Fruit fly (Drosophila melanogaster) whole organism, prepupa: ENCODE data around the gene CG8927.

Source experiments
- Blimp-1 ChIP-seq: fragments of 200-800 bp; sonication (Bioruptor generic); optimal IDR thresholded peaks from 3 replicates; lab custom pipeline; 2017; ENCODE audit warnings: missing biosample characterization, missing genetic modification characterization, mild to moderate bottlenecking, moderate library complexity, missing genetic modification reagents
- CG10669 ChIP-seq: fragments of 200-800 bp; sonication (Bioruptor generic); optimal IDR thresholded peaks from 3 replicates; lab custom pipeline; 2018; ENCODE audit warnings: missing biosample characterization, mild to moderate bottlenecking, missing genetic modification characterization, moderate library complexity
- CG11294 ChIP-seq: fragments of 200-800 bp; sonication (Bioruptor generic); IDR thresholded peaks from 2 replicates; pipeline ENCODE4 v1.3.6; 2022; ENCODE audit warnings: missing biosample characterization, missing genetic modification characterization
- CG11762 ChIP-seq: fragments of 200-800 bp; sonication (Bioruptor generic); optimal IDR thresholded peaks from 3 replicates; lab custom pipeline; 2016; ENCODE audit warnings: missing biosample characterization, missing genetic modification characterization; ENCODE audit not compliant: insufficient read depth
- CG11902 ChIP-seq: fragments of 200-800 bp; sonication (Bioruptor generic); optimal IDR thresholded peaks from 3 replicates; lab custom pipeline; 2016; ENCODE audit warnings: missing biosample characterization, missing genetic modification characterization
- CG15336 ChIP-seq: fragments of 200-800 bp; sonication (Bioruptor generic); IDR thresholded peaks from 2 replicates; pipeline ENCODE4 v1.3.6; 2022; ENCODE audit warnings: missing biosample characterization, missing genetic modification characterization
- CG1621 ChIP-seq: fragments of 200-800 bp; sonication (Bioruptor generic); optimal IDR thresholded peaks from 3 replicates; lab custom pipeline; 2018; ENCODE audit warnings: missing biosample characterization, mild to moderate bottlenecking, missing genetic modification characterization
- CG31627 ChIP-seq: fragments of 200-800 bp; sonication (Bioruptor generic); optimal IDR thresholded peaks from 3 replicates; lab custom pipeline; 2016; ENCODE audit warnings: missing biosample characterization, missing genetic modification characterization
- CG32006 ChIP-seq: fragments of 200-800 bp; sonication (Bioruptor generic); optimal IDR thresholded peaks from 3 replicates; lab custom pipeline; 2017; ENCODE audit warnings: missing biosample characterization, mild to moderate bottlenecking, missing genetic modification characterization
- CG34406 ChIP-seq: fragments of 200-800 bp; sonication (Bioruptor generic); optimal IDR thresholded peaks from 3 replicates; lab custom pipeline; 2016; ENCODE audit warnings: missing biosample characterization, missing genetic modification characterization
- CG3919 ChIP-seq: fragments of 200-800 bp; sonication (Bioruptor generic); optimal IDR thresholded peaks from 3 replicates; lab custom pipeline; 2016; ENCODE audit warnings: missing biosample characterization, missing genetic modification characterization
- CG6163 ChIP-seq: fragments of 200-800 bp; sonication (Bioruptor generic); IDR thresholded peaks from 3 replicates; pipeline ENCODE4 v1.3.6; 2022; ENCODE audit warnings: missing biosample characterization, missing genetic modification characterization
- CG6808 ChIP-seq: fragments of 200-800 bp; sonication (Bioruptor generic); optimal IDR thresholded peaks from 3 replicates; lab custom pipeline; 2017; ENCODE audit warnings: missing biosample characterization, missing genetic modification characterization, mild to moderate bottlenecking, moderate library complexity, missing genetic modification reagents
- CG6854 ChIP-seq: fragments of 200-800 bp; sonication (Bioruptor generic); optimal IDR thresholded peaks from 2 replicates; lab custom pipeline; 2017; ENCODE audit warnings: missing biosample characterization, mild to moderate bottlenecking, missing genetic modification characterization
- CG7368 ChIP-seq: fragments of 200-800 bp; sonication (Bioruptor generic); optimal IDR thresholded peaks from 3 replicates; lab custom pipeline; 2016; ENCODE audit warnings: missing biosample characterization, missing genetic modification characterization
- CG8119 ChIP-seq: fragments of 200-800 bp; sonication (Bioruptor generic); IDR thresholded peaks from 3 replicates; pipeline ENCODE4 v1.3.6; 2022; ENCODE audit warnings: missing biosample characterization, missing genetic modification characterization
- CG8319 ChIP-seq: fragments of 200-800 bp; sonication (Bioruptor generic); optimal IDR thresholded peaks from 3 replicates; lab custom pipeline; 2016; ENCODE audit warnings: missing biosample characterization, missing genetic modification characterization
- CG8632 ChIP-seq: fragments of 200-800 bp; sonication (Bioruptor generic); optimal IDR thresholded peaks from 3 replicates; lab custom pipeline; 2016; ENCODE audit warnings: missing biosample characterization, missing genetic modification characterization
- CG9139 ChIP-seq: fragments of 200-800 bp; sonication (Bioruptor generic); optimal IDR thresholded peaks from 3 replicates; lab custom pipeline; 2017; ENCODE audit warnings: missing biosample characterization, mild to moderate bottlenecking, missing genetic modification characterization
- Eip75B ChIP-seq: fragments of 200-800 bp; sonication (Bioruptor generic); optimal IDR thresholded peaks from 3 replicates; lab custom pipeline; 2016; ENCODE audit warnings: missing biosample characterization, missing genetic modification characterization
- Eip78C ChIP-seq: fragments of 200-800 bp; sonication (Bioruptor generic); peaks from one replicate; lab custom pipeline; 2016; ENCODE audit warnings: missing biosample characterization, missing genetic modification characterization
- Eip93F ChIP-seq: fragments of 200-800 bp; sonication (Bioruptor generic); optimal IDR thresholded peaks from 2 replicates; lab custom pipeline; 2016; ENCODE audit warnings: missing biosample characterization, mild to moderate bottlenecking, missing genetic modification characterization
- Ets21C ChIP-seq: fragments of 200-800 bp; sonication (Bioruptor generic); optimal IDR thresholded peaks from 3 replicates; lab custom pipeline; 2016; ENCODE audit warnings: missing biosample characterization, missing genetic modification characterization
- Ets96B ChIP-seq: fragments of 200-800 bp; optimal IDR thresholded peaks from 2 replicates; lab custom pipeline; 2019; ENCODE audit warnings: missing biosample characterization, mild to moderate bottlenecking, missing genetic modification characterization, moderate library complexity
- Gug ChIP-seq: fragments of 200-800 bp; sonication (Bioruptor generic); IDR thresholded peaks from 2 replicates; pipeline ENCODE4 v1.3.6; 2022; ENCODE audit warnings: missing biosample characterization, missing genetic modification characterization
- Hr38 ChIP-seq: sonication (Bioruptor generic); optimal IDR thresholded peaks from 2 replicates; lab custom pipeline; 2016; ENCODE audit warnings: missing biosample characterization, missing genetic modification characterization
- Hr4 ChIP-seq: fragments of 200-800 bp; sonication (Bioruptor generic); optimal IDR thresholded peaks from 3 replicates; lab custom pipeline; 2016; ENCODE audit warnings: missing biosample characterization, missing genetic modification characterization
- Lpt ChIP-seq: fragments of 200-800 bp; sonication (Bioruptor generic); optimal IDR thresholded peaks from 3 replicates; lab custom pipeline; 2016; ENCODE audit warnings: missing biosample characterization, missing genetic modification characterization
- Met ChIP-seq: fragments of 200-800 bp; sonication (Bioruptor generic); optimal IDR thresholded peaks from 3 replicates; lab custom pipeline; 2016; ENCODE audit warnings: missing biosample characterization, missing genetic modification characterization
- OdsH ChIP-seq: fragments of 200-800 bp; sonication (Bioruptor generic); optimal IDR thresholded peaks from 3 replicates; lab custom pipeline; 2016; ENCODE audit warnings: missing biosample characterization, missing genetic modification characterization
- Smox ChIP-seq: fragments of 200-800 bp; sonication (Bioruptor generic); optimal IDR thresholded peaks from 3 replicates; lab custom pipeline; 2016; ENCODE audit warnings: missing biosample characterization, missing genetic modification characterization
- Sox102F ChIP-seq: fragments of 200-800 bp; sonication (Bioruptor generic); optimal IDR thresholded peaks from 2 replicates; lab custom pipeline; 2016; ENCODE audit warnings: missing biosample characterization, mild to moderate bottlenecking, missing genetic modification characterization
- achi ChIP-seq: fragments of 200-800 bp; sonication (Bioruptor generic); optimal IDR thresholded peaks from 3 replicates; lab custom pipeline; 2016; ENCODE audit warnings: missing biosample characterization, missing genetic modification characterization
- acj6 ChIP-seq: fragments of 200-800 bp; sonication (Bioruptor generic); optimal IDR thresholded peaks from 3 replicates; lab custom pipeline; 2016; ENCODE audit warnings: missing biosample characterization, missing genetic modification characterization
- cyc ChIP-seq: fragments of 200-800 bp; sonication (Bioruptor generic); optimal IDR thresholded peaks from 3 replicates; lab custom pipeline; 2016; ENCODE audit warnings: missing biosample characterization, missing genetic modification characterization
- dsx ChIP-seq: fragments of 200-800 bp; optimal IDR thresholded peaks from 3 replicates; lab custom pipeline; 2019; ENCODE audit warnings: missing biosample characterization, mild to moderate bottlenecking, missing genetic modification characterization, moderate library complexity; ENCODE audit not compliant: poor library complexity, severe bottlenecking
- eg ChIP-seq: fragments of 200-800 bp; sonication (Bioruptor generic); IDR thresholded peaks from 3 replicates; pipeline ENCODE4 v1.3.6; 2022; ENCODE audit warnings: missing biosample characterization, missing genetic modification characterization
- fd59A ChIP-seq: fragments of 200-800 bp; sonication (Bioruptor generic); optimal IDR thresholded peaks from 2 replicates; lab custom pipeline; 2017; ENCODE audit warnings: missing biosample characterization, mild to moderate bottlenecking, missing genetic modification characterization, missing genetic modification reagents
- fkh ChIP-seq: fragments of 200-800 bp; sonication (Bioruptor generic); optimal IDR thresholded peaks from 3 replicates; lab custom pipeline; 2017; ENCODE audit warnings: missing biosample characterization, mild to moderate bottlenecking, missing genetic modification characterization, moderate library complexity
- lz ChIP-seq: fragments of 200-800 bp; sonication (Bioruptor generic); optimal IDR thresholded peaks from 3 replicates; lab custom pipeline; 2016; ENCODE audit warnings: missing biosample characterization, missing genetic modification characterization
- net ChIP-seq: fragments of 200-800 bp; sonication (Bioruptor generic); optimal IDR thresholded peaks from 3 replicates; lab custom pipeline; 2016; ENCODE audit warnings: missing biosample characterization, missing genetic modification characterization
- pdm3 ChIP-seq: fragments of 200-800 bp; sonication (Bioruptor generic); optimal IDR thresholded peaks from 3 replicates; lab custom pipeline; 2016; ENCODE audit warnings: missing biosample characterization, missing genetic modification characterization
- salr ChIP-seq, 2 experiments: fragments of 200-800 bp; sonication (Bioruptor generic); optimal IDR thresholded peaks; 3 replicates each; lab custom pipeline; 2016 to 2018; ENCODE audit warnings: missing biosample characterization in 2 of 2, missing genetic modification characterization in 2 of 2, mild to moderate bottlenecking in 1 of 2
- ss ChIP-seq, 2 experiments: fragments of 200-800 bp; sonication (Bioruptor generic); optimal IDR thresholded peaks; 2 replicates in 1 of 2; 3 replicates in 1 of 2; lab custom pipeline; 2017 to 2018; ENCODE audit warnings: mild to moderate bottlenecking in 2 of 2, missing biosample characterization in 2 of 2, missing genetic modification characterization in 2 of 2, moderate library complexity in 1 of 2
- svp ChIP-seq: fragments of 200-800 bp; sonication (Bioruptor generic); peaks from one replicate; lab custom pipeline; 2016; ENCODE audit warnings: missing biosample characterization, missing genetic modification characterization
- topi ChIP-seq: fragments of 200-800 bp; sonication (Bioruptor generic); optimal IDR thresholded peaks from 3 replicates; lab custom pipeline; 2016; ENCODE audit warnings: missing biosample characterization, missing genetic modification characterization
- vri ChIP-seq: fragments of 200-800 bp; sonication (Bioruptor generic); optimal IDR thresholded peaks from 3 replicates; lab custom pipeline; 2016; ENCODE audit warnings: missing biosample characterization, mild to moderate bottlenecking, missing genetic modification characterization

The CG8927 gene

dm6 chr3R:16203025-16203421 lies 22.2 kb downstream of the CG8927 start, which contains the start of the genes CG6126 and CG31287:
CG6126 (minus strand) TSS chr3R:16203083.
CG31287 (plus strand) TSS chr3R:16203371.
- 0 out of 2 replicates have a peak, but pooled peaks have one; percentile 16 for TF ChIP-seq CG15336
- no peak for TF ChIP-seq CG8632 (GFP tag; lab: Kevin White, UChicago)
- no peak for TF ChIP-seq OdsH (GFP tag; lab: Kevin White, UChicago)
- no peak for TF ChIP-seq fkh (GFP tag; lab: Kevin White, UChicago)
- peak; percentile 7 for TF ChIP-seq CG1621
- no peak for TF ChIP-seq svp (GFP tag; lab: Kevin White, UChicago)
- TF ChIP-seq net (GFP tag; lab: Kevin White, UChicago) = no peak
- no peak for TF ChIP-seq achi (GFP tag; lab: Kevin White, UChicago)
- no peak for TF ChIP-seq lz (GFP tag; lab: Kevin White, UChicago)
- 0 out of 3 replicates have a peak, but pooled peaks have one; percentile 19 for TF ChIP-seq CG8119 (GFP tag; lab: Robert Waterston, UW)
- no peak for TF ChIP-seq Met
- TF ChIP-seq CG6854 (GFP tag; lab: Kevin White, UChicago) = peak; percentile 34
- peak; percentile 88 for TF ChIP-seq CG8319 (GFP tag; lab: Kevin White, UChicago)
- no peak for TF ChIP-seq Smox (GFP tag; lab: Kevin White, UChicago)
- no peak for TF ChIP-seq cyc (GFP tag; lab: Kevin White, UChicago)
- no peak for TF ChIP-seq acj6 (GFP tag; lab: Kevin White, UChicago)
- TF ChIP-seq Eip75B = no peak
- no peak for TF ChIP-seq dsx (GFP tag; lab: Kevin White, UChicago)
- TF ChIP-seq CG7368 = no peak
- TF ChIP-seq Blimp-1 = no peak
- no peak for TF ChIP-seq Hr4
- TF ChIP-seq vri (GFP tag; lab: Kevin White, UChicago) = peak; percentile 6
- TF ChIP-seq fd59A (GFP tag; lab: Kevin White, UChicago) = no peak

- TF ChIP-seq salr (GFP tag; optimal IDR thresholded peaks at IDR 0.05; lab: Kevin White, UChicago) (peak in 1 of 2 experiments; percentile 55), CG15336 (no peak), Ets96B (tag; lab: Kevin White, UChicago) (peak; percentile 31), CG11294 (0 out of 2 replicates have a peak, but pooled peaks have one; percentile 22), lz (GFP tag; lab: Kevin White, UChicago) (peak; percentile 85), CG3919 (GFP tag; lab: Kevin White, UChicago) (peak; percentile 73), achi (GFP tag; lab: Kevin White, UChicago) (peak; percentile 22), CG9139 (GFP tag; lab: Kevin White, UChicago) (no peak), Eip78C (GFP tag; lab: Kevin White, UChicago) (peak; percentile 91), CG8119 (GFP tag; lab: Robert Waterston, UW) (no peak), ss (GFP tag; optimal IDR thresholded peaks at IDR 0.05; lab: Kevin White, UChicago) (no peak), CG11902 (GFP tag; lab: Kevin White, UChicago) (peak; percentile 45), CG6163 (GFP tag; lab: Robert Waterston, UW) (peak; percentile 67), Ets21C (peak; percentile 54), Gug (GFP tag; lab: Robert Waterston, UW) (no peak), Eip93F (GFP tag; lab: Kevin White, UChicago) (peak; percentile 34), cyc (GFP tag; lab: Kevin White, UChicago) (peak; percentile 91), CG8632 (GFP tag; lab: Kevin White, UChicago) (no peak), Smox (GFP tag; lab: Kevin White, UChicago) (peak; percentile 8), CG6808 (GFP tag; lab: Kevin White, UChicago) (no peak), CG31627 (GFP tag; lab: Kevin White, UChicago) (peak; percentile 91), eg (GFP tag; lab: Robert Waterston, UW) (peak; percentile 69), CG34406 (peak; percentile 24), vri (GFP tag; lab: Kevin White, UChicago) (peak; percentile 74), CG11762 (GFP tag; lab: Kevin White, UChicago) (peak; percentile 33), pdm3 (GFP tag; lab: Kevin White, UChicago) (peak; percentile 83), Lpt (no peak), net (GFP tag; lab: Kevin White, UChicago) (peak; percentile 53), CG10669 (peak; percentile 29), Sox102F (GFP tag; lab: Kevin White, UChicago) (peak; percentile 62), fd59A (GFP tag; lab: Kevin White, UChicago) (no peak), acj6 (GFP tag; lab: Kevin White, UChicago) (peak; percentile 76), OdsH (GFP tag; lab: Kevin White, UChicago) (peak; percentile 75), Hr38 (GFP tag; lab: Kevin White, UChicago) (no peak), Met (peak; percentile 82), CG32006 (GFP tag; lab: Kevin White, UChicago) (peak; percentile 30), Eip75B (peak; percentile 73), topi (peak; percentile 69)
Observed at dm6 chr3R:16205155-16205778, 24.4 kb downstream of the CG8927 start, which contains the start of gene mtSSB. mtSSB (minus strand) TSS chr3R:16205250.
